Worm (Caenorhabditis elegans): ENCODE measurements around the gene F46C3.7.

DNA sequence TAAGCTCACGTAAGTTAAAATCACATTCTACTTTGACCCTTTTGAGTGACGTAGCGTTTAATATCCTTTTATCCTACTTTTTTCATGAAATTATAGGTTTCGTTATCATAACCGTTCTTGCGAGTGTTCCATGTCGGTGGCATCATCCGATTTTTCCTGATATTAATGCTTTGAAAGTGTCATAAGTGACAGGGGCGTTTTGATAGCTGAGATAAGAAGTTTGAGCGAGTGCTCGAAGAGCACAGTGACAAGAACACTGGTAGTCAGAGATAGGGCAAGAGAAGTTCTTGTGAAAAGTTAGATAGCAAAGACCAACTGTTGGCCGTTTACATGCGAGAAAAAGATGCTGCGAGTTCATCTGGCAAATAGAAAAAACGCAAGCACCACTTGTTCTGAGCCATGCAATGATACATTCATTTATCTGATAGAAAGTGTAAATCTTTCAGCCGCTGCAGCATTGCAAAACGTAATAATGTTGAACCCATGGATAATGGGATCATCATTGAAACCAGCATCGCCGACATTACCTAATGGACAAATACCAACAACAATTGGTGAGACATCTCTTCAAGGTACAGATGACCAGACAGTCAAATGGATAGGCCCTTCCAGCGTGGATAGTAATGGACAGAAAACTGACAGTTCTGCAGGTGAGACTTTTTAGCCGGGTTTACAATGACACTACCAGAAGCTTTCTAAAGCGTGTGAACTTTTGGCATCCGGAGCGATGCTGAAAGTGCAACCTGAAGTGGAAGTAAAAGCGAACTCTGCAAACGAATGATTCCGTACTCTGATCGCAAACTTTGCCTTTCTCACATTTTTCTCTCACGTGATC is 41.4 kb downstream of the F46C3.7 start:
- TF ChIP-seq him-1 (tag; optimal IDR thresholded peaks at IDR 0.05), result no peak
- no peak for TF ChIP-seq W03F9.2 (tag; optimal IDR thresholded peaks at IDR 0.05)
